Fruit fly (Drosophila melanogaster) whole organism, embryonic: ENCODE measurements around the gene bun.

ENCODE experiments used
- CG10209 ChIP-seq: fragments of 200-800 bp; sonication (Bioruptor generic); optimal IDR thresholded peaks from 3 replicates; lab custom pipeline; 2017; ENCODE audit warnings: missing biosample characterization, mild to moderate bottlenecking, missing genetic modification characterization, missing genetic modification reagents
- CG10979 ChIP-seq: fragments of 200-800 bp; sonication (Bioruptor generic); optimal IDR thresholded peaks from 2 replicates; lab custom pipeline; 2018; ENCODE audit warnings: missing biosample characterization, mild to moderate bottlenecking, missing genetic modification characterization, moderate library complexity
- CG11504 ChIP-seq: fragments of 200-800 bp; sonication (Bioruptor generic); optimal IDR thresholded peaks from 3 replicates; lab custom pipeline; 2019; ENCODE audit warnings: missing biosample characterization, mild to moderate bottlenecking, missing genetic modification characterization, moderate library complexity
- CG11696 ChIP-seq: fragments of 200-800 bp; sonication (Bioruptor generic); IDR thresholded peaks from 2 replicates; pipeline ENCODE4 v1.3.6; 2022; ENCODE audit warnings: missing biosample characterization, missing genetic modification characterization
- CG12104 ChIP-seq: fragments of 200-800 bp; sonication (Bioruptor generic); optimal IDR thresholded peaks from 3 replicates; lab custom pipeline; 2016; ENCODE audit warnings: missing biosample characterization, missing genetic modification characterization
- CG1233 ChIP-seq: fragments of 200-800 bp; sonication (Bioruptor generic); optimal IDR thresholded peaks from 4 replicates; lab custom pipeline; 2018; ENCODE audit warnings: missing biosample characterization, mild to moderate bottlenecking, missing genetic modification characterization
- CG12391 ChIP-seq: fragments of 200-800 bp; sonication (Bioruptor generic); optimal IDR thresholded peaks from 3 replicates; lab custom pipeline; 2018; ENCODE audit warnings: missing biosample characterization, mild to moderate bottlenecking, missing genetic modification characterization, moderate library complexity
- CG13424 ChIP-seq: fragments of 200-800 bp; sonication (Bioruptor generic); optimal IDR thresholded peaks from 2 replicates; lab custom pipeline; 2019; ENCODE audit warnings: missing biosample characterization, mild to moderate bottlenecking, missing genetic modification characterization, moderate library complexity
- CG14014 ChIP-seq: fragments of 200-800 bp; sonication (Bioruptor generic); IDR thresholded peaks from 2 replicates; pipeline ENCODE4 v1.3.6; 2022; ENCODE audit warnings: missing biosample characterization, missing genetic modification characterization
- CG14710 ChIP-seq: fragments of 200-800 bp; sonication (Bioruptor generic); optimal IDR thresholded peaks from 3 replicates; lab custom pipeline; 2019; ENCODE audit warnings: missing biosample characterization, mild to moderate bottlenecking, missing genetic modification characterization, moderate library complexity
- CG17802 ChIP-seq: fragments of 200-800 bp; sonication (Bioruptor generic); optimal IDR thresholded peaks from 2 replicates; lab custom pipeline; 2018; ENCODE audit warnings: missing biosample characterization, mild to moderate bottlenecking, missing genetic modification characterization, moderate library complexity
- CG18262 ChIP-seq: fragments of 200-800 bp; optimal IDR thresholded peaks from 3 replicates; lab custom pipeline; 2019; ENCODE audit warnings: missing biosample characterization, mild to moderate bottlenecking, missing genetic modification characterization, moderate library complexity
- CG18599 ChIP-seq: fragments of 200-800 bp; sonication (Bioruptor generic); optimal IDR thresholded peaks from 3 replicates; lab custom pipeline; 2017; ENCODE audit warnings: missing biosample characterization, missing genetic modification characterization, mild to moderate bottlenecking, moderate library complexity, missing genetic modification reagents
- CG2712 ChIP-seq: fragments of 200-800 bp; optimal IDR thresholded peaks from 3 replicates; lab custom pipeline; 2019; ENCODE audit warnings: missing biosample characterization, mild to moderate bottlenecking, missing genetic modification characterization, moderate library complexity
- CG31441 ChIP-seq: fragments of 200-800 bp; sonication (Bioruptor generic); IDR thresholded peaks from 2 replicates; pipeline ENCODE4 v1.3.6; 2022; ENCODE audit warnings: missing biosample characterization, missing genetic modification characterization
- CG3281 ChIP-seq: fragments of 200-800 bp; sonication (Bioruptor generic); optimal IDR thresholded peaks from 3 replicates; lab custom pipeline; 2017; ENCODE audit warnings: missing biosample characterization, mild to moderate bottlenecking, missing genetic modification characterization
- CG33557 ChIP-seq: fragments of 200-800 bp; sonication (Bioruptor generic); optimal IDR thresholded peaks from 2 replicates; lab custom pipeline; 2019; ENCODE audit warnings: missing biosample characterization, mild to moderate bottlenecking, missing genetic modification characterization, moderate library complexity
- CG6254 ChIP-seq: fragments of 200-800 bp; sonication (Bioruptor generic); optimal IDR thresholded peaks from 3 replicates; lab custom pipeline; 2017; ENCODE audit warnings: mild to moderate bottlenecking, missing biosample characterization, missing genetic modification reagents, missing genetic modification characterization
- CG6854 ChIP-seq: fragments of 200-800 bp; sonication (Bioruptor generic); optimal IDR thresholded peaks from 3 replicates; lab custom pipeline; 2017; ENCODE audit warnings: missing biosample characterization, mild to moderate bottlenecking, missing genetic modification characterization
- CG7556 ChIP-seq: fragments of 200-800 bp; sonication (Bioruptor generic); optimal IDR thresholded peaks from 2 replicates; lab custom pipeline; 2017; ENCODE audit warnings: missing biosample characterization, mild to moderate bottlenecking, missing genetic modification characterization
- CG7839 ChIP-seq: fragments of 200-800 bp; sonication (Bioruptor generic); optimal IDR thresholded peaks from 3 replicates; lab custom pipeline; 2018; ENCODE audit warnings: missing biosample characterization, mild to moderate bottlenecking, missing genetic modification characterization, moderate library complexity
- CG8359 ChIP-seq: fragments of 200-800 bp; sonication (Bioruptor generic); optimal IDR thresholded peaks from 2 replicates; lab custom pipeline; 2017; ENCODE audit warnings: missing biosample characterization, mild to moderate bottlenecking, missing genetic modification characterization, borderline replicate concordance
- CG9727 ChIP-seq: fragments of 200-800 bp; sonication (Bioruptor generic); optimal IDR thresholded peaks from 3 replicates; lab custom pipeline; 2017; ENCODE audit warnings: missing biosample characterization, mild to moderate bottlenecking, missing genetic modification characterization
- CoRest ChIP-seq: fragments of 200-800 bp; sonication (Bioruptor generic); optimal IDR thresholded peaks from 3 replicates; lab custom pipeline; 2018; ENCODE audit warnings: missing biosample characterization, mild to moderate bottlenecking, missing genetic modification characterization, moderate library complexity
- Fer2 ChIP-seq: fragments of 200-800 bp; sonication (Bioruptor generic); optimal IDR thresholded peaks from 2 replicates; lab custom pipeline; 2018; ENCODE audit warnings: missing biosample characterization, mild to moderate bottlenecking, missing genetic modification characterization, moderate library complexity
- Hr3 ChIP-seq: fragments of 200-800 bp; sonication (Bioruptor generic); optimal IDR thresholded peaks from 3 replicates; lab custom pipeline; 2016; ENCODE audit warnings: missing biosample characterization, missing genetic modification characterization
- Hr51 ChIP-seq, 2 experiments: fragments of 200-800 bp; sonication (Bioruptor generic); optimal IDR thresholded peaks; 2 replicates in 1 of 2; 3 replicates in 1 of 2; lab custom pipeline; 2016 to 2018; ENCODE audit warnings: missing biosample characterization in 2 of 2, missing genetic modification characterization in 2 of 2, mild to moderate bottlenecking in 1 of 2, moderate library complexity in 1 of 2
- Meics ChIP-seq: fragments of 200-800 bp; sonication (Bioruptor generic); optimal IDR thresholded peaks from 2 replicates; lab custom pipeline; 2017; ENCODE audit warnings: missing biosample characterization, mild to moderate bottlenecking, missing genetic modification characterization
- Optix ChIP-seq: fragments of 200-800 bp; sonication (Bioruptor generic); IDR thresholded peaks from 3 replicates; pipeline ENCODE4 v1.3.6; 2022; ENCODE audit warnings: missing biosample characterization, missing genetic modification characterization
- Spps ChIP-seq: fragments of 200-800 bp; sonication (Bioruptor generic); optimal IDR thresholded peaks from 2 replicates; lab custom pipeline; 2018; ENCODE audit warnings: missing biosample characterization, mild to moderate bottlenecking, missing genetic modification characterization
- Xrp1 ChIP-seq: fragments of 200-800 bp; sonication (Bioruptor generic); IDR thresholded peaks from 2 replicates; pipeline ENCODE4 v1.3.6; 2022; ENCODE audit warnings: missing biosample characterization, missing genetic modification characterization
- abd-A ChIP-seq: fragments of 200-800 bp; sonication (Bioruptor generic); optimal IDR thresholded peaks from 3 replicates; lab custom pipeline; 2019; ENCODE audit warnings: missing biosample characterization, mild to moderate bottlenecking, missing genetic modification characterization, moderate library complexity
- caup ChIP-seq: fragments of 200-800 bp; sonication (Bioruptor generic); optimal IDR thresholded peaks from 3 replicates; lab custom pipeline; 2017; ENCODE audit warnings: missing biosample characterization, mild to moderate bottlenecking, missing genetic modification characterization, moderate library complexity; ENCODE audit not compliant: severe bottlenecking
- danr ChIP-seq: fragments of 200-800 bp; sonication (Bioruptor generic); IDR thresholded peaks from 2 replicates; pipeline ENCODE4 v1.3.6; 2022; ENCODE audit warnings: missing biosample characterization, missing genetic modification characterization
- dmrt99B ChIP-seq: fragments of 200-800 bp; sonication (Bioruptor generic); optimal IDR thresholded peaks from 2 replicates; lab custom pipeline; 2018; ENCODE audit warnings: missing biosample characterization, mild to moderate bottlenecking, missing genetic modification characterization, moderate library complexity
- eyg ChIP-seq: fragments of 200-800 bp; sonication (Bioruptor generic); optimal IDR thresholded peaks from 3 replicates; lab custom pipeline; 2016; ENCODE audit warnings: missing biosample characterization, missing genetic modification characterization
- fd64A ChIP-seq: fragments of 200-800 bp; sonication (Bioruptor generic); optimal IDR thresholded peaks from 3 replicates; lab custom pipeline; 2018; ENCODE audit warnings: missing biosample characterization, mild to moderate bottlenecking, missing genetic modification characterization
- gem ChIP-seq: fragments of 200-800 bp; sonication (Bioruptor generic); optimal IDR thresholded peaks from 2 replicates; lab custom pipeline; 2019; ENCODE audit warnings: missing biosample characterization, mild to moderate bottlenecking, missing genetic modification characterization, moderate library complexity
- grau ChIP-seq: fragments of 200-800 bp; optimal IDR thresholded peaks from 3 replicates; lab custom pipeline; 2019; ENCODE audit warnings: missing biosample characterization, mild to moderate bottlenecking, missing genetic modification characterization, moderate library complexity
- grn ChIP-seq: fragments of 200-800 bp; sonication (Bioruptor generic); optimal IDR thresholded peaks from 3 replicates; lab custom pipeline; 2017; ENCODE audit warnings: missing biosample characterization, missing genetic modification characterization
- hb ChIP-seq: fragments of 200-800 bp; sonication (Bioruptor generic); IDR thresholded peaks from 3 replicates; pipeline ENCODE4 v1.3.6; 2022; ENCODE audit warnings: missing biosample characterization, missing genetic modification characterization; ENCODE audit not compliant: partially characterized antibody
- ind ChIP-seq: fragments of 200-800 bp; sonication (Bioruptor generic); optimal IDR thresholded peaks from 3 replicates; lab custom pipeline; 2016; ENCODE audit warnings: missing biosample characterization, missing genetic modification characterization
- lab ChIP-seq: fragments of 200-800 bp; sonication (Bioruptor generic); optimal IDR thresholded peaks from 3 replicates; lab custom pipeline; 2017; ENCODE audit warnings: missing biosample characterization, missing genetic modification characterization, mild to moderate bottlenecking, moderate library complexity, missing genetic modification reagents
- sisA ChIP-seq: fragments of 200-800 bp; sonication (Bioruptor generic); IDR thresholded peaks from 2 replicates; pipeline ENCODE4 v1.3.6; 2022; ENCODE audit warnings: missing biosample characterization, missing genetic modification characterization
- so ChIP-seq: fragments of 200-800 bp; sonication (Bioruptor generic); IDR thresholded peaks from 3 replicates; pipeline ENCODE4 v1.3.6; 2022; ENCODE audit warnings: missing biosample characterization, missing genetic modification characterization
- sqz ChIP-seq: fragments of 200-800 bp; sonication (Bioruptor generic); optimal IDR thresholded peaks from 3 replicates; lab custom pipeline; 2018; ENCODE audit warnings: missing biosample characterization, mild to moderate bottlenecking, missing genetic modification characterization

bun gene

dm6 chr2L:12566886-12567666, 20.7 kb upstream of the bun start (continued):
- TF ChIP-seq sisA (GFP tag; lab: Robert Waterston, UW) (no peak), CG14710 (tag; lab: Kevin White, UChicago) (peak; percentile 18), CG10979 (peak; percentile 43), CG10209 (GFP tag; lab: Kevin White, UChicago) (peak; percentile 13), CG9727 (GFP tag; lab: Kevin White, UChicago) (peak; percentile 11), abd-A (peak; percentile 79), sqz (GFP tag; lab: Kevin White, UChicago) (peak; percentile 79), CG13424 (tag; lab: Kevin White, UChicago) (peak; percentile 50), CG12391 (tag; lab: Kevin White, UChicago) (peak; percentile 26), Fer2 (tag; lab: Kevin White, UChicago) (no peak), Hr3 (GFP tag; lab: Kevin White, UChicago) (peak; percentile 9), CG7556 (GFP tag; lab: Kevin White, UChicago) (peak; percentile 62), fd64A (GFP tag; lab: Kevin White, UChicago) (no peak), CG33557 (peak; percentile 10), CG11504 (tag; lab: Kevin White, UChicago) (peak; percentile 59), CG12104 (GFP tag; lab: Kevin White, UChicago) (no peak), Optix (GFP tag; lab: Robert Waterston, UW) (no peak), gem (tag; lab: Kevin White, UChicago) (peak; percentile 68), CG2712 (tag; lab: Kevin White, UChicago) (peak; percentile 49), danr (no peak), eyg (GFP tag; lab: Kevin White, UChicago) (no peak), grau (tag; lab: Kevin White, UChicago) (peak; percentile 47), hb (GFP tag; lab: Robert Waterston, UW) (no peak)

dm6 chr2L:12548944-12549343, 2.5 kb upstream of the bun start:
- TF ChIP-seq CG11696 (GFP tag; lab: Robert Waterston, UW) = peak; percentile 22; the same call in 1 of the 2 replicates
- peak; percentile 24 for TF ChIP-seq Meics (GFP tag; lab: Kevin White, UChicago)
- peak; percentile 65 for TF ChIP-seq CG18599
- no peak for TF ChIP-seq so
- TF ChIP-seq CG14710 (tag; lab: Kevin White, UChicago) = peak; percentile 26
- TF ChIP-seq CG31441 (GFP tag; lab: Robert Waterston, UW) = peak; percentile 24; the same call in 1 of the 2 replicates
- peak; percentile 12 for TF ChIP-seq CG17802 (tag; lab: Kevin White, UChicago)
- TF ChIP-seq Spps = peak; percentile 16
- peak; percentile 3 for TF ChIP-seq gem (tag; lab: Kevin White, UChicago)
- peak; percentile 28 for TF ChIP-seq caup
- TF ChIP-seq ind (GFP tag; lab: Kevin White, UChicago) = peak; percentile 2
- peak; percentile 60 for TF ChIP-seq CG7839
- TF ChIP-seq CG1233 (GFP tag; lab: Kevin White, UChicago) = peak; percentile 26
- peak; percentile 69 for TF ChIP-seq lab (GFP tag; lab: Kevin White, UChicago)
- TF ChIP-seq Xrp1 (GFP tag; lab: Robert Waterston, UW) = peak; percentile 75
- TF ChIP-seq fd64A (GFP tag; lab: Kevin White, UChicago) = no peak
- TF ChIP-seq CG6854 (GFP tag; lab: Kevin White, UChicago) = no peak
- peak; percentile 61 for TF ChIP-seq CG18262 (tag; lab: Kevin White, UChicago)
- no peak for TF ChIP-seq CG14014 (GFP tag; lab: Robert Waterston, UW)
- TF ChIP-seq Hr51 (GFP tag; optimal IDR thresholded peaks at IDR 0.05; lab: Kevin White, UChicago) = no peak
- TF ChIP-seq CG6254 = peak; percentile 17
- no peak for TF ChIP-seq grn (GFP tag; lab: Kevin White, UChicago)
- TF ChIP-seq CG10979 = peak; percentile 58
- TF ChIP-seq CoRest = no peak
- TF ChIP-seq CG8359 = no peak
- peak; percentile 55 for TF ChIP-seq dmrt99B (tag; lab: Kevin White, UChicago)
- peak; percentile 46 for TF ChIP-seq CG3281
